Worm (Caenorhabditis elegans): ENCODE results near the gene sams-4.

The sams-4 gene

DNA sequence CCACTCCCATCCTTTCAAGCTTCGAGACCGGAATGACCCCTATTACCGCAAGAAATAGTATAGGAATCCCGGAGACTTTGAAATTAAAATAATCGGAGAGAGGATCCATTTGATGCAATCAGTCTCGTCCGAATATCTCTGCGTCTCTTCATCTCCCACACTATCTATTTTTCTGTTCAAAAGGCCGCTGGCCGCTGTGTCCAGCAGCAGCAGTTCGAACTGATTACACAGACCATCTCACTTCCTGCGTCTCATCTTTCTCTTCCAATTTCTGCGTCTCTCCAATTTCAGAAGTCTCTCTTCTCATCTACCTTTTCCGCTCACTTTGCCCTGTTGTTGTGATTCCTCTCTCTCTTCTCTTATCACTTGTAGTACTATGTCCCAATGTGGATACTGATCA lies 28.7 kb downstream of the sams-4 start (continued):
- no peak for TF ChIP-seq cebp-1 (GFP tag; IDR thresholded peaks at IDR 0.05)
- TF ChIP-seq cebp-1 (tag; optimal IDR thresholded peaks at IDR 0.05): peak; percentile 50
- no peak for TF ChIP-seq ztf-3 (GFP tag; optimal IDR thresholded peaks at IDR 0.05)
- no peak for TF ChIP-seq rpc-1 (optimal IDR thresholded peaks at IDR 0.05)
- TF ChIP-seq rpc-1 (tag; optimal IDR thresholded peaks at IDR 0.05): no peak

DNA sequence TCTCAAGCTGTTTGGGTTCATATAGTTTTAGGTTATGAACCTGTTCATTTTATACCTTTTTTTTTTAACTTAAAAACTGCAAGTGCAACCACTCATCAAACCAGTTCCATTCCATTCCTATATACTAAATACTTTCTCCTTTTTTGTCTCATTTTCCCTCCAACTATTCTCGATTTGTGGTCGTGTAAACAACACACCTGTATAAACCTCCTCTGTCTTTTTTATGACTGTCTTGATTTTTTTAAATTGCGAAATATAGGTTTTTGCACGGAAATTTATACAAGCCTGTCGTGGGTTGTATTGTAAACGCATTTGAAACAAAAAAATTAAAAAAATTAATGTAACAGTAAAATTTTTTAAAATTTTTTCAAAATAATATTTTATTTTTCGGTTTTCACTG lies 29.7 kb downstream of the sams-4 start:
- TF ChIP-seq F39B2.1 (GFP tag; IDR thresholded peaks at IDR 0.05) (no peak), cebp-1 (GFP tag; IDR thresholded peaks at IDR 0.05) (peak; percentile 43; the same call in 1 of the 2 replicates), cebp-1 (tag; optimal IDR thresholded peaks at IDR 0.05) (peak; percentile 84)

DNA sequence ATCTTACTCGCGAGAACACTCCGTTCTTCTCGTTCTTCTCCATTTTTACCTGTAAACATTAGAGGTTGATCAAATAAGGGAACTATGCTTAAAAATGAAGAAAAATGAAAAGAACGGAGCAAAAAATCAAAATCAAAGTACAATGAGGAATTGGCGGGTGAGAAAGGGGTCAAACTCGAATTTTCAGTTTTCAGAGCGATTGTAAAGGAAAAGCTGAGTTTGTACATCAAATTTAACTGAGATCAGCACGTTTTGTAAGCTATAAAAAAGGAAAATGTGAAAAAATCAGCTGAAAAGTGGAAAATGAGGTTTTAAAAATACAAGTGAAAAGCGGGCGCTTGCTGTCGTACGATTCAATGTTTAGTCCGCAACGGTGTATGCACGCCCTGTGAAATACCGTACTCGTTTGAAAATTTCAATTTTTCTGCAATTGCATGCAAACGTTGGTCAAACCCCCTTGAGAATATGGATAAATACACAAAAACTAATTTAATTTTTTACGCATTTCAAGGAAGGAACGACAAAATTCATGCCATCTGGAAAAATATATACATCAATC lies 32.0 kb downstream of the sams-4 start, which contains the start of gene oops-1:
oops-1 (minus strand) TSS at position 51 of the 559 bp plus-strand sequence.
- TF ChIP-seq sdz-38 (tag; optimal IDR thresholded peaks at IDR 0.05) (no peak), efl-1 (GFP tag; optimal IDR thresholded peaks at IDR 0.05) (peak; percentile 57), rpc-1 (optimal IDR thresholded peaks at IDR 0.05) (no peak), rpc-1 (tag; optimal IDR thresholded peaks at IDR 0.05) (no peak), lsl-1 (GFP tag; optimal IDR thresholded peaks at IDR 0.05) (peak; percentile 80), tbp1 (GFP tag; optimal IDR thresholded peaks at IDR 0.05) (peak; percentile 26), snpc-4 (GFP tag; optimal IDR thresholded peaks at IDR 0.05) (no peak), snpc-4 (tag; optimal IDR thresholded peaks at IDR 0.05) (peak in 3 of 4 experiments; percentile 83 to 85 (median 84)), ceh-91 (GFP tag; IDR thresholded peaks at IDR 0.05) (0 out of 2 replicates have a peak, but pooled peaks have one; percentile 23), madf-8 (GFP tag; conservative IDR thresholded peaks at IDR 0.05) (peak; percentile 20; the same call in 1 of the 2 replicates)

DNA sequence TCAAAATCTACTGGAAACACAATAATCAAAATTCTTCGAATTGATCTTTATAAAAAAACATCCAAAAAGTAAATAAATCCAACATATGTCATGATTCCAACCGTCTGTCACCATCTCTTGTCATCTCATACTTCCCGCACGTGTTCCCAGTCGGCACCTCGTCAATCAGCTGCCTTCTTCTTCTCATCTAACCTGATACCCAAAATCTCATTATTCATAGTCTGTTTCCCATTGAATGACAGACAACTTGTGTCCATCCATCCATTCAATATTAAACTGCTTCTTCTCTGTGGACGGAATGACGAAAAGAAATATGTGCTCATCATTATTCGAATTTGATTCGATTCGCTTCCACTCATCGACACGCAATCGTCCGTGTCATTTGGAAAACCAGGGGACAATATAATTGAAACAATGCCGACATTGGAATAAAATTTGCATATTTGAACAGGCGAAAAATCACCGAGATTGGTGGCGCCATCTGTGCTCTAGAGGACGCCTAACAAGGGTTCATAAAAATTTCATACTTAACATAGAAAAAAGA lies 35.0 kb downstream of the sams-4 start:
- TF ChIP-seq madf-6 (GFP tag; IDR thresholded peaks at IDR 0.05) (0 out of 2 replicates have a peak, but pooled peaks have one; percentile 23), snpc-4 (GFP tag; optimal IDR thresholded peaks at IDR 0.05) (no peak), snpc-4 (tag; optimal IDR thresholded peaks at IDR 0.05) (peak in 1 of 4 experiments; percentile 77), hrde-1 (tag; optimal IDR thresholded peaks at IDR 0.05; ENCODE audit: borderline replicate concordance) (peak; percentile 71), hsf-1 (GFP tag; IDR thresholded peaks at IDR 0.05) (0 out of 2 replicates have a peak, but pooled peaks have one; percentile 20), hlh-26 (GFP tag; conservative IDR thresholded peaks at IDR 0.05) (no peak), F55B11.4 (tag; optimal IDR thresholded peaks at IDR 0.05; ENCODE audit: borderline replicate concordance, insufficient read depth) (no peak)

DNA sequence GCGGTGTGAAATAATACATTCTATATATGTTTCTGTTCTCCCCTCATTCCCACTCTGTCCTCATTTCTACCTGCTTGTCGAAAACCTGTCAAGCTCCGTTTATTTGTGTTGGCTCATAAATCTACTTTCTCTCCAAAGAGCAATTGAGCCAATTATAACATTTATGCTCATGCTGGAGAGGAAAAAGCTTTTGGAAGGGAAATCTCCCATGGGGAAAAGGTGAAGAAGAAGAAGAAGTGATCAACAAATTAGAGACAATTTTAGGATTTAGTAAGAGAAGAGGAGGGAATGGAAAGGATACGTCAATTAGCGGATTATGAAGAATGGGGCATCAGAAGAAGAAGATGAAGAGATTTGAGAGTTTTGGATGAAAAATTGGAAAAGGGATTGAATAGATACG lies 36.4 kb downstream of the sams-4 start:
- TF ChIP-seq nhr-179 (tag; optimal IDR thresholded peaks at IDR 0.05) (no peak), attf-3 (GFP tag; conservative IDR thresholded peaks at IDR 0.05) (no peak), snpc-3.4 (tag; optimal IDR thresholded peaks at IDR 0.05) (no peak), ceh-79 (tag; optimal IDR thresholded peaks at IDR 0.05) (no peak), cebp-1 (GFP tag; IDR thresholded peaks at IDR 0.05) (no peak), cebp-1 (tag; optimal IDR thresholded peaks at IDR 0.05) (no peak), mcd-1 (GFP tag; IDR thresholded peaks at IDR 0.05) (no peak), ceh-100 (GFP tag; IDR thresholded peaks at IDR 0.05) (no peak), ekl-4 (GFP tag; IDR thresholded peaks at IDR 0.05) (no peak), F52B5.7 (tag; optimal IDR thresholded peaks at IDR 0.05) (no peak)

DNA sequence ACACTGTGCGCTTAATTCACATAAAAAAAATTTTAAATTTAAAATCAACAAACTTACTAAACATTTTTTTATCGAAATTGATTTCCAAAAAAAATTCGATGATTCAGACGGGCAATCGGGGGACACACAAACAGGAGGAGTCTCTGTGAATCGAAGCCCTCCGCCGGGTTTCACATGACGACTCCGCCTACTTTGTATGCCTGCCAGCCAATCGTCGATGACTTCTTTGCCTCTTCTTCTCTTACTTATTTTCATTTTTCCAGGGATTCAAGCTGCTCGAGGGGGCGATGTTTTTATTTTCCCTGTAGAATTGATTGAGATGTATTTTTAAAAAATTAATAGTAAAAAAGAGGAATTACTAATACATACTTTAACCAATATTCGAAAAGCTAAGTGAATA lies 39.3 kb downstream of the sams-4 start, which contains the start of gene lntl-1:
lntl-1 (minus strand) TSS at position 185 of the 400 bp plus-strand sequence.
- TF ChIP-seq nfyb-1 (GFP tag; IDR thresholded peaks at IDR 0.05) (0 out of 2 replicates have a peak, but pooled peaks have one; percentile 52), bed-1 (GFP tag; IDR thresholded peaks at IDR 0.05) (no peak)
